Worm (Caenorhabditis elegans) whole organism, L4 larva: ENCODE data around the gene K09E9.3.
A peak's percentile ranks its signal among the peaks of the same experiment; 100 is the strongest.

Experiments used
- R02D3.7 ChIP-seq: fragments of 150-350 bp; sonication (generic microtip); optimal IDR thresholded peaks from 3 replicates; lab custom pipeline; 2014; ENCODE audit warnings: missing biosample characterization, missing genetic modification characterization
- Y105C5A.15 ChIP-seq: fragments of 200-800 bp; sonication (Bioruptor generic); IDR thresholded peaks from 2 replicates; pipeline ENCODE4 v1.3.6; 2022; ENCODE audit warnings: missing genetic modification characterization, missing compliant biosample characterization
- Y5F2A.4 ChIP-seq: fragments of 200-800 bp; sonication (Bioruptor generic); optimal IDR thresholded peaks from 2 replicates; lab custom pipeline; 2018; ENCODE audit warnings: mild to moderate bottlenecking, missing genetic modification characterization, missing compliant biosample characterization
- ZK337.2 ChIP-seq: fragments of 200-800 bp; sonication (Bioruptor generic); IDR thresholded peaks from 2 replicates; pipeline ENCODE4 v1.3.6; 2022; ENCODE audit warnings: missing genetic modification reagents, missing genetic modification characterization, missing compliant biosample characterization
- aly-2 ChIP-seq: sonication (generic microtip); optimal IDR thresholded peaks from 2 replicates; lab custom pipeline; 2018; ENCODE audit warnings: missing biosample characterization, missing genetic modification characterization
- ama-1 ChIP-seq: fragments of 150-350 bp; optimal IDR thresholded peaks from 2 replicates; lab custom pipeline; 2014; ENCODE audit warnings: inconsistent platforms, mixed read lengths
- attf-4 ChIP-seq: sonication (generic microtip); optimal IDR thresholded peaks from 3 replicates; lab custom pipeline; 2017; ENCODE audit warnings: missing biosample characterization, missing genetic modification characterization
- ceh-20 ChIP-seq: fragments of 200-800 bp; sonication (Bioruptor generic); IDR thresholded peaks from 2 replicates; pipeline ENCODE4 v1.3.6; 2022; ENCODE audit warnings: missing genetic modification reagents, missing genetic modification characterization, missing compliant biosample characterization
- ceh-28 ChIP-seq: fragments of 150-350 bp; optimal IDR thresholded peaks from 2 replicates; lab custom pipeline; 2014; ENCODE audit warnings: missing biosample characterization, missing genetic modification reagents, missing genetic modification characterization
- ceh-32 ChIP-seq: sonication (generic microtip); optimal IDR thresholded peaks from 2 replicates; lab custom pipeline; 2016; ENCODE audit warnings: mild to moderate bottlenecking, missing genetic modification characterization, missing compliant biosample characterization; ENCODE audit not compliant: poor library complexity
- ceh-82 ChIP-seq: sonication (generic microtip); optimal IDR thresholded peaks from 2 replicates; lab custom pipeline; 2017; ENCODE audit warnings: missing biosample characterization, missing genetic modification characterization
- ces-1 ChIP-seq: fragments of 150-350 bp; sonication (generic microtip); optimal IDR thresholded peaks from 4 replicates; lab custom pipeline; 2014; ENCODE audit warnings: missing biosample characterization, missing genetic modification reagents, missing genetic modification characterization
- ctbp-1 ChIP-seq: fragments of 200-800 bp; sonication (Bioruptor generic); IDR thresholded peaks from 2 replicates; pipeline ENCODE4 v1.3.6; 2022; ENCODE audit warnings: missing genetic modification reagents, missing genetic modification characterization, missing compliant biosample characterization
- daf-8 ChIP-seq: fragments of 200-800 bp; sonication (Bioruptor generic); IDR thresholded peaks from 2 replicates; pipeline ENCODE4 v1.3.6; 2022; ENCODE audit warnings: missing genetic modification characterization, missing compliant biosample characterization
- dmd-6 ChIP-seq: fragments of 200-800 bp; sonication (Bioruptor generic); IDR thresholded peaks from 2 replicates; pipeline ENCODE4 v1.3.6; 2022; ENCODE audit warnings: missing genetic modification reagents, missing genetic modification characterization, missing compliant biosample characterization
- dmd-8 ChIP-seq: fragments of 200-800 bp; sonication (Bioruptor generic); IDR thresholded peaks from 2 replicates; pipeline ENCODE4 v1.3.6; 2022; ENCODE audit warnings: missing genetic modification characterization, missing compliant biosample characterization
- egl-27 ChIP-seq: sonication (generic microtip); optimal IDR thresholded peaks from 3 replicates; lab custom pipeline; 2017; ENCODE audit warnings: missing biosample characterization, missing genetic modification reagents, missing genetic modification characterization
- egl-43 ChIP-seq: fragments of 200-800 bp; sonication (Bioruptor generic); IDR thresholded peaks from 2 replicates; pipeline ENCODE4 v1.3.6; 2022; ENCODE audit warnings: missing genetic modification reagents, missing genetic modification characterization, missing compliant biosample characterization
- fkh-10 ChIP-seq: fragments of 150-350 bp; optimal IDR thresholded peaks from 2 replicates; lab custom pipeline; 2014; ENCODE audit warnings: missing biosample characterization, missing genetic modification reagents, missing genetic modification characterization
- fos-1 ChIP-seq: fragments of 150-350 bp; optimal IDR thresholded peaks from 2 replicates; lab custom pipeline; 2014; ENCODE audit warnings: missing biosample characterization, missing genetic modification characterization
- hlh-11 ChIP-seq: fragments of 200-800 bp; sonication (Bioruptor generic); optimal IDR thresholded peaks from 2 replicates; lab custom pipeline; 2018; ENCODE audit warnings: mild to moderate bottlenecking, missing genetic modification characterization, missing compliant biosample characterization
- hlh-30 ChIP-seq: sonication (generic microtip); optimal IDR thresholded peaks from 2 replicates; lab custom pipeline; 2017; ENCODE audit warnings: antibody characterized with exemption, mild to moderate bottlenecking, missing genetic modification characterization, missing compliant biosample characterization; ENCODE audit not compliant: insufficient read depth
- lin-15B ChIP-seq: fragments of 150-350 bp; sonication (generic microtip); optimal IDR thresholded peaks from 3 replicates; lab custom pipeline; 2014; ENCODE audit warnings: missing biosample characterization, missing genetic modification characterization
- lsy-2 ChIP-seq, 2 experiments: fragments of 150-350 bp in 1 of 2; sonication (generic microtip) in 1 of 2; optimal IDR thresholded peaks; 2 replicates each; lab custom pipeline; 2014 to 2017; ENCODE audit warnings: missing biosample characterization in 2 of 2, missing genetic modification characterization in 2 of 2
- mdl-1 ChIP-seq, 2 experiments: fragments of 150-350 bp in 1 of 2; sonication (generic microtip) in 1 of 2; optimal IDR thresholded peaks; 2 replicates each; lab custom pipeline; 2014 to 2017; ENCODE audit warnings: missing biosample characterization in 2 of 2, missing genetic modification characterization in 2 of 2
- mep-1 ChIP-seq: fragments of 150-350 bp; sonication (generic microtip); optimal IDR thresholded peaks from 3 replicates; lab custom pipeline; 2014; ENCODE audit warnings: missing biosample characterization, missing genetic modification characterization
- mes-2 ChIP-seq: sonication (generic microtip); optimal IDR thresholded peaks from 2 replicates; lab custom pipeline; 2016; ENCODE audit warnings: missing genotype, mild to moderate bottlenecking, missing genetic modification characterization, missing compliant biosample characterization; ENCODE audit not compliant: poor library complexity, severe bottlenecking
- mxl-2 ChIP-seq: fragments of 200-800 bp; sonication (Bioruptor generic); conservative IDR thresholded peaks from 2 replicates; pipeline ENCODE4 v1.3.6; 2022; ENCODE audit warnings: missing genetic modification reagents, missing genetic modification characterization, missing compliant biosample characterization
- nhr-10 ChIP-seq: fragments of 150-350 bp; optimal IDR thresholded peaks from 2 replicates; lab custom pipeline; 2014; ENCODE audit warnings: missing biosample characterization, missing genetic modification characterization
- nhr-102 ChIP-seq: sonication (generic microtip); optimal IDR thresholded peaks from 2 replicates; lab custom pipeline; 2016; ENCODE audit warnings: mild to moderate bottlenecking, missing genetic modification characterization, moderate library complexity, missing compliant biosample characterization
- nhr-111 ChIP-seq: fragments of 200-800 bp; sonication (Bioruptor generic); optimal IDR thresholded peaks from 2 replicates; lab custom pipeline; 2018; ENCODE audit warnings: mild to moderate bottlenecking, missing genetic modification characterization, missing compliant biosample characterization
- nhr-28 ChIP-seq: fragments of 150-350 bp; optimal IDR thresholded peaks from 2 replicates; lab custom pipeline; 2014; ENCODE audit warnings: missing biosample characterization, missing genetic modification characterization
- nhr-41 ChIP-seq: fragments of 200-800 bp; sonication (Bioruptor generic); IDR thresholded peaks from 2 replicates; pipeline ENCODE4 v1.3.6; 2022; ENCODE audit warnings: missing genetic modification reagents, missing genetic modification characterization, missing compliant biosample characterization
- nhr-77 ChIP-seq: fragments of 150-350 bp; optimal IDR thresholded peaks from 2 replicates; lab custom pipeline; 2014; ENCODE audit warnings: missing biosample characterization, missing genetic modification characterization
- pha-4 ChIP-seq, 2 experiments: fragments of 150-350 bp in 1 of 2; fragments of 200-800 bp in 1 of 2; sonication (Bioruptor generic) in 1 of 2; IDR thresholded peaks in 1 of 2; optimal IDR thresholded peaks in 1 of 2; 2 replicates each; pipeline versions ENCODE4 v1.3.6 to Lab custom; 2014 to 2022; ENCODE audit warnings: missing genetic modification characterization in 2 of 2, missing genetic modification reagents in 2 of 2, missing biosample characterization in 1 of 2, missing compliant biosample characterization in 1 of 2
- skn-1 ChIP-seq: fragments of 150-350 bp; optimal IDR thresholded peaks from 2 replicates; lab custom pipeline; 2014; ENCODE audit warnings: missing biosample characterization, missing genetic modification characterization
- snpc-1.2 ChIP-seq: fragments of 200-800 bp; sonication (Bioruptor generic); IDR thresholded peaks from 2 replicates; pipeline ENCODE4 v1.3.6; 2022; ENCODE audit warnings: missing genetic modification reagents, missing genetic modification characterization, missing compliant biosample characterization
- unc-130 ChIP-seq: sonication (generic microtip); optimal IDR thresholded peaks from 2 replicates; lab custom pipeline; 2016; ENCODE audit warnings: missing genetic modification reagents, missing genetic modification characterization, missing compliant biosample characterization
- unc-62 ChIP-seq, 3 experiments: fragments of 150-350 bp in 1 of 3; sonication (generic microtip); optimal IDR thresholded peaks in 2 of 3; peaks in 1 of 3; 1 replicate in 1 of 3; 2 replicates in 2 of 3; lab custom pipeline; 2014 to 2017; ENCODE audit warnings: missing biosample characterization in 3 of 3, missing genetic modification characterization in 3 of 3, missing genetic modification reagents in 3 of 3, missing genotype in 1 of 3
- zag-1 ChIP-seq: fragments of 150-350 bp; optimal IDR thresholded peaks from 2 replicates; lab custom pipeline; 2014; ENCODE audit warnings: missing biosample characterization, missing genetic modification characterization
- zfp-3 ChIP-seq: fragments of 200-800 bp; sonication (Bioruptor generic); conservative IDR thresholded peaks from 2 replicates; pipeline ENCODE4 v1.3.6; 2022; ENCODE audit warnings: missing genetic modification reagents, missing genetic modification characterization, missing compliant biosample characterization
- zip-11 ChIP-seq: fragments of 200-800 bp; sonication (Bioruptor generic); IDR thresholded peaks from 2 replicates; pipeline ENCODE4 v1.3.6; 2022; ENCODE audit warnings: missing genetic modification characterization, missing compliant biosample characterization

The K09E9.3 gene

ce11 chrX:15633964-15634363, 20.4 kb upstream of the K09E9.3 start (continued):
- TF ChIP-seq mep-1 (tag; lab: Kevin White, UChicago) (peak; percentile 37), nhr-77 (no peak), fos-1 (tag; lab: Kevin White, UChicago) (no peak), lsy-2 (tag; optimal IDR thresholded peaks at IDR 0.05; lab: Kevin White, UChicago) (peak in 1 of 2 experiments; percentile 46), nhr-28 (tag; lab: Kevin White, UChicago) (no peak), zag-1 (tag; lab: Kevin White, UChicago) (no peak), dmd-6 (GFP tag; lab: Robert Waterston, UW) (no peak), nhr-102 (tag; lab: Kevin White, UChicago) (no peak), R02D3.7 (no peak), mdl-1 (tag; optimal IDR thresholded peaks at IDR 0.05; lab: Kevin White, UChicago) (no peak), attf-4 (tag; lab: Kevin White, UChicago) (no peak), snpc-1.2 (GFP tag; lab: Robert Waterston, UW) (no peak), hlh-11 (no peak), daf-8 (GFP tag; lab: Robert Waterston, UW) (no peak), ZK337.2 (no peak), mxl-2 (GFP tag; lab: Robert Waterston, UW) (no peak), ceh-82 (no peak), zip-11 (no peak), ctbp-1 (GFP tag; lab: Robert Waterston, UW) (peak; percentile 65), ces-1 (GFP tag; lab: Kevin White, UChicago) (peak; percentile 67), aly-2 (tag; lab: Kevin White, UChicago) (no peak), unc-62 (GFP tag; optimal IDR thresholded peaks at IDR 0.05 in 1 of 2; lab: Kevin White, UChicago) (peak in 1 of 2 experiments; percentile 82), unc-62 (tag; optimal IDR thresholded peaks at IDR 0.05; lab: Kevin White, UChicago) (no peak), unc-130 (no peak), dmd-8 (GFP tag; lab: Robert Waterston, UW) (no peak), egl-27 (tag; lab: Kevin White, UChicago) (no peak), Y105C5A.15 (GFP tag; lab: Robert Waterston, UW) (no peak), ceh-20 (GFP tag; lab: Robert Waterston, UW) (no peak), ceh-32 (tag; lab: Kevin White, UChicago) (no peak), ceh-28 (tag; lab: Kevin White, UChicago) (no peak), zfp-3 (no peak), lin-15B (tag; lab: Kevin White, UChicago) (no peak), pha-4 (GFP tag; IDR thresholded peaks at IDR 0.05; lab: Robert Waterston, UW) (no peak), pha-4 (tag; optimal IDR thresholded peaks at IDR 0.05; lab: Kevin White, UChicago) (no peak), nhr-41 (GFP tag; lab: Robert Waterston, UW) (no peak), mes-2 (tag; lab: Kevin White, UChicago) (no peak), fkh-10 (GFP tag; lab: Kevin White, UChicago) (peak; percentile 75), hlh-30 (peak; percentile 5), skn-1 (no peak), Y5F2A.4 (GFP tag; lab: Kevin White, UChicago) (no peak), egl-43 (GFP tag; lab: Robert Waterston, UW) (no peak), nhr-111 (GFP tag; lab: Kevin White, UChicago) (no peak), ama-1 (lab: Kevin White, UChicago) (no peak), nhr-10 (no peak)
